Worm (Caenorhabditis elegans) whole organism, L4 larva: ENCODE measurements around the gene srv-3.

ENCODE experiments used
- aly-2 ChIP-seq: sonication (generic microtip); optimal IDR thresholded peaks from 2 replicates; lab custom pipeline; 2018; ENCODE audit warnings: missing biosample characterization, missing genetic modification characterization
- ama-1 ChIP-seq: fragments of 150-350 bp; optimal IDR thresholded peaks from 2 replicates; lab custom pipeline; 2014; ENCODE audit warnings: inconsistent platforms, mixed read lengths
- ceh-32 ChIP-seq: sonication (generic microtip); optimal IDR thresholded peaks from 2 replicates; lab custom pipeline; 2016; ENCODE audit warnings: mild to moderate bottlenecking, missing genetic modification characterization, missing compliant biosample characterization; ENCODE audit not compliant: poor library complexity
- lin-38 ChIP-seq: fragments of 200-800 bp; sonication (Bioruptor generic); IDR thresholded peaks from 2 replicates; pipeline ENCODE4 v1.3.6; 2022; ENCODE audit warnings: missing genetic modification reagents, missing genetic modification characterization, missing compliant biosample characterization
- sdz-12 ChIP-seq: fragments of 200-800 bp; sonication (Bioruptor generic); optimal IDR thresholded peaks from 2 replicates; lab custom pipeline; 2018; ENCODE audit warnings: mild to moderate bottlenecking, missing genetic modification characterization, missing compliant biosample characterization
- skn-1 ChIP-seq: fragments of 150-350 bp; optimal IDR thresholded peaks from 2 replicates; lab custom pipeline; 2014; ENCODE audit warnings: missing biosample characterization, missing genetic modification characterization
- ztf-11 ChIP-seq: fragments of 150-350 bp; optimal IDR thresholded peaks from 2 replicates; lab custom pipeline; 2014; ENCODE audit warnings: missing biosample characterization, missing genetic modification characterization

ce11 chrV:19715419-19715818, 6.7 kb upstream of the srv-3 start, which contains the start of gene Y43F8C.16:
- TF ChIP-seq ama-1 (lab: Kevin White, UChicago) (no peak), ceh-32 (tag; lab: Kevin White, UChicago) (no peak), lin-38 (GFP tag; lab: Robert Waterston, UW) (no peak), skn-1 (no peak), sdz-12 (GFP tag; lab: Kevin White, UChicago) (no peak), ztf-11 (no peak), aly-2 (tag; lab: Kevin White, UChicago) (no peak)
